Worm (Caenorhabditis elegans) whole organism, L2 larva: ENCODE measurements around the gene B0024.11.
A peak's percentile ranks its signal among the peaks of the same experiment; 100 is the strongest.

Source experiments
- C34F6.9 ChIP-seq: fragments of 150-350 bp; optimal IDR thresholded peaks from 2 replicates; lab custom pipeline; 2014; ENCODE audit warnings: missing biosample characterization, missing genetic modification characterization
- F13H6.1 ChIP-seq: sonication (generic microtip); optimal IDR thresholded peaks from 2 replicates; lab custom pipeline; 2016; ENCODE audit warnings: missing genetic modification characterization, missing compliant biosample characterization
- R02D3.7 ChIP-seq: fragments of 150-350 bp; optimal IDR thresholded peaks from 2 replicates; lab custom pipeline; 2014; ENCODE audit warnings: missing biosample characterization, missing genetic modification characterization
- ZK546.5 ChIP-seq: sonication (generic microtip); optimal IDR thresholded peaks from 2 replicates; lab custom pipeline; 2017; ENCODE audit warnings: missing biosample characterization, missing genetic modification characterization
- alr-1 ChIP-seq: fragments of 150-350 bp; optimal IDR thresholded peaks from 2 replicates; lab custom pipeline; 2014; ENCODE audit warnings: missing biosample characterization, missing genetic modification characterization
- aly-2 ChIP-seq: fragments of 150-350 bp; optimal IDR thresholded peaks from 2 replicates; lab custom pipeline; 2014; ENCODE audit warnings: missing biosample characterization, missing genetic modification characterization
- ama-1 ChIP-seq: fragments of 150-350 bp; optimal IDR thresholded peaks from 2 replicates; lab custom pipeline; 2018; ENCODE audit warnings: inconsistent platforms
- blmp-1 ChIP-seq: sonication (generic microtip); optimal IDR thresholded peaks from 2 replicates; lab custom pipeline; 2017; ENCODE audit warnings: missing genetic modification characterization, mild to moderate bottlenecking, missing compliant biosample characterization, antibody characterized with exemption, moderate library complexity; ENCODE audit not compliant: insufficient read depth
- ceh-82 ChIP-seq: fragments of 150-350 bp; optimal IDR thresholded peaks from 2 replicates; lab custom pipeline; 2014; ENCODE audit warnings: missing biosample characterization, missing genetic modification characterization
- crh-2 ChIP-seq: sonication (generic microtip); optimal IDR thresholded peaks from 2 replicates; lab custom pipeline; 2017; ENCODE audit warnings: missing biosample characterization, missing genetic modification characterization
- dmd-4 ChIP-seq: sonication (generic microtip); optimal IDR thresholded peaks from 2 replicates; lab custom pipeline; 2017; ENCODE audit warnings: missing biosample characterization, missing genetic modification characterization
- egl-27 ChIP-seq: sonication (generic microtip); optimal IDR thresholded peaks from 3 replicates; lab custom pipeline; 2017; ENCODE audit warnings: missing biosample characterization, missing genetic modification reagents, missing genetic modification characterization
- elt-1 ChIP-seq: fragments of 150-350 bp; optimal IDR thresholded peaks from 2 replicates; lab custom pipeline; 2014; ENCODE audit warnings: missing biosample characterization, missing genetic modification characterization
- elt-3 ChIP-seq: sonication (generic microtip); optimal IDR thresholded peaks from 2 replicates; lab custom pipeline; 2017; ENCODE audit warnings: missing biosample characterization, missing genetic modification characterization
- fos-1 ChIP-seq: fragments of 150-350 bp; optimal IDR thresholded peaks from 2 replicates; lab custom pipeline; 2014; ENCODE audit warnings: missing biosample characterization, missing genetic modification characterization
- gmeb-1 ChIP-seq: fragments of 150-350 bp; optimal IDR thresholded peaks from 2 replicates; lab custom pipeline; 2014; ENCODE audit warnings: missing biosample characterization, missing genetic modification characterization
- lin-11 ChIP-seq: fragments of 150-350 bp; sonication (generic microtip); optimal IDR thresholded peaks from 2 replicates; lab custom pipeline; 2014; ENCODE audit warnings: missing biosample characterization, missing genetic modification characterization, inconsistent platforms, mixed read lengths
- lin-13 ChIP-seq: fragments of 150-350 bp; optimal IDR thresholded peaks from 2 replicates; lab custom pipeline; 2014; ENCODE audit warnings: missing biosample characterization, missing genetic modification reagents, missing genetic modification characterization
- lin-39 ChIP-seq: fragments of 150-350 bp; optimal IDR thresholded peaks from 2 replicates; lab custom pipeline; 2014; ENCODE audit warnings: missing biosample characterization, missing genetic modification reagents, missing genetic modification characterization
- lsy-2 ChIP-seq, 2 experiments: fragments of 150-350 bp in 1 of 2; sonication (generic microtip) in 1 of 2; optimal IDR thresholded peaks; 2 replicates each; lab custom pipeline; 2014 to 2017; ENCODE audit warnings: missing biosample characterization in 2 of 2, missing genetic modification characterization in 2 of 2
- mab-5 ChIP-seq: fragments of 150-350 bp; optimal IDR thresholded peaks from 2 replicates; lab custom pipeline; 2014; ENCODE audit warnings: missing biosample characterization, missing genetic modification characterization
- mbf-1 ChIP-seq: sonication (generic microtip); optimal IDR thresholded peaks from 2 replicates; lab custom pipeline; 2017; ENCODE audit warnings: missing biosample characterization, missing genetic modification characterization
- mdl-1 ChIP-seq, 2 experiments: fragments of 150-350 bp in 1 of 2; sonication (generic microtip) in 1 of 2; optimal IDR thresholded peaks; 2 replicates each; lab custom pipeline; 2017; ENCODE audit warnings: missing biosample characterization in 2 of 2, missing genetic modification characterization in 2 of 2
- nhr-10 ChIP-seq: sonication (generic microtip); optimal IDR thresholded peaks from 2 replicates; lab custom pipeline; 2017; ENCODE audit warnings: missing biosample characterization, missing genetic modification characterization
- nhr-12 ChIP-seq: fragments of 150-350 bp; optimal IDR thresholded peaks from 2 replicates; lab custom pipeline; 2014; ENCODE audit warnings: missing biosample characterization, missing genetic modification characterization
- nhr-129 ChIP-seq: fragments of 150-350 bp; optimal IDR thresholded peaks from 2 replicates; lab custom pipeline; 2014; ENCODE audit warnings: missing biosample characterization, missing genetic modification characterization
- nhr-21 ChIP-seq: fragments of 150-350 bp; optimal IDR thresholded peaks from 2 replicates; lab custom pipeline; 2014; ENCODE audit warnings: missing biosample characterization, missing genetic modification characterization
- nhr-23 ChIP-seq: fragments of 150-350 bp; optimal IDR thresholded peaks from 2 replicates; lab custom pipeline; 2014; ENCODE audit warnings: missing biosample characterization, missing genetic modification reagents, missing genetic modification characterization
- nhr-25 ChIP-seq: fragments of 150-350 bp; sonication (generic microtip); optimal IDR thresholded peaks from 3 replicates; lab custom pipeline; 2014; ENCODE audit warnings: missing biosample characterization, missing genetic modification characterization
- nhr-6 ChIP-seq: fragments of 150-350 bp; optimal IDR thresholded peaks from 2 replicates; lab custom pipeline; 2014; ENCODE audit warnings: missing biosample characterization, missing genetic modification characterization
- nhr-77 ChIP-seq: fragments of 150-350 bp; optimal IDR thresholded peaks from 2 replicates; lab custom pipeline; 2014; ENCODE audit warnings: missing biosample characterization, missing genetic modification characterization
- peb-1 ChIP-seq: fragments of 150-350 bp; optimal IDR thresholded peaks from 2 replicates; lab custom pipeline; 2014; ENCODE audit warnings: missing biosample characterization, missing genetic modification characterization
- sem-4 ChIP-seq: fragments of 150-350 bp; optimal IDR thresholded peaks from 2 replicates; lab custom pipeline; 2014; ENCODE audit warnings: missing biosample characterization, missing genetic modification reagents, missing genetic modification characterization
- skn-1 ChIP-seq: sonication (generic microtip); optimal IDR thresholded peaks from 2 replicates; lab custom pipeline; 2017; ENCODE audit warnings: missing biosample characterization, missing genetic modification characterization
- sma-3 ChIP-seq: sonication (generic microtip); optimal IDR thresholded peaks from 2 replicates; lab custom pipeline; 2016; ENCODE audit warnings: missing genetic modification reagents, missing genetic modification characterization, missing compliant biosample characterization
- sma-9 ChIP-seq, 2 experiments: fragments of 150-350 bp in 1 of 2; sonication (generic microtip) in 1 of 2; optimal IDR thresholded peaks; 2 replicates each; lab custom pipeline; 2014 to 2016; ENCODE audit warnings: missing genetic modification characterization in 2 of 2, mild to moderate bottlenecking in 1 of 2, missing biosample characterization in 1 of 2, missing compliant biosample characterization in 1 of 2, missing genetic modification reagents in 1 of 2, moderate library complexity in 1 of 2
- snpc-4 ChIP-seq: fragments of 150-350 bp; optimal IDR thresholded peaks from 2 replicates; lab custom pipeline; 2014; ENCODE audit warnings: missing biosample characterization, missing genetic modification characterization
- unc-39 ChIP-seq: fragments of 150-350 bp; optimal IDR thresholded peaks from 2 replicates; lab custom pipeline; 2014; ENCODE audit warnings: missing biosample characterization, missing genetic modification characterization
- unc-55 ChIP-seq: fragments of 150-350 bp; sonication (generic microtip); optimal IDR thresholded peaks from 3 replicates; lab custom pipeline; 2014; ENCODE audit warnings: missing biosample characterization, missing genetic modification reagents, missing genetic modification characterization
- unc-62 ChIP-seq: fragments of 150-350 bp; optimal IDR thresholded peaks from 2 replicates; lab custom pipeline; 2014; ENCODE audit warnings: missing biosample characterization, missing genetic modification reagents, missing genetic modification characterization
- zag-1 ChIP-seq: fragments of 150-350 bp; optimal IDR thresholded peaks from 2 replicates; lab custom pipeline; 2014; ENCODE audit warnings: missing biosample characterization, missing genetic modification characterization
- ztf-1 ChIP-seq: fragments of 200-800 bp; sonication (Bioruptor generic); conservative IDR thresholded peaks from 2 replicates; pipeline ENCODE4 v1.3.6; 2022; ENCODE audit warnings: missing genetic modification characterization, missing compliant biosample characterization
- ztf-11 ChIP-seq: sonication (generic microtip); optimal IDR thresholded peaks from 2 replicates; lab custom pipeline; 2017; ENCODE audit warnings: missing biosample characterization, missing genetic modification characterization
- ztf-4 ChIP-seq: fragments of 150-350 bp; optimal IDR thresholded peaks from 2 replicates; lab custom pipeline; 2014; ENCODE audit warnings: missing biosample characterization, missing genetic modification characterization

B0024.11 gene

ce11 chrV:10319434-10319833, at the start of gene B0024.11:
Gene B0024.11 (minus strand): TSS chrV:10319534.
- TF ChIP-seq crh-2 (no peak), unc-39 (tag; lab: Kevin White, UChicago) (no peak), fos-1 (tag; lab: Kevin White, UChicago) (no peak), R02D3.7 (tag; lab: Kevin White, UChicago) (no peak), nhr-23 (tag; lab: Kevin White, UChicago) (no peak), skn-1 (no peak), sma-9 (GFP tag; optimal IDR thresholded peaks at IDR 0.05; lab: Kevin White, UChicago) (no peak), sma-9 (tag; optimal IDR thresholded peaks at IDR 0.05; lab: Kevin White, UChicago) (no peak), nhr-21 (tag; lab: Kevin White, UChicago) (no peak), unc-55 (no peak), ztf-1 (no peak), ama-1 (no peak), lin-39 (tag; lab: Kevin White, UChicago) (no peak), nhr-129 (tag; lab: Kevin White, UChicago) (no peak), ztf-4 (tag; lab: Kevin White, UChicago) (no peak)
- TF ChIP-seq, all 48 proteins: peak for 0

ce11 chrV:10368256-10368655, 48.9 kb upstream of the B0024.11 start, which contains the start of gene sri-20:
Gene sri-20 (plus strand): TSS chrV:10368556.
- no peak for TF ChIP-seq unc-39 (tag; lab: Kevin White, UChicago)
- no peak for TF ChIP-seq R02D3.7 (tag; lab: Kevin White, UChicago)
- no peak for TF ChIP-seq unc-55
- TF ChIP-seq nhr-129 (tag; lab: Kevin White, UChicago): no peak
- no peak for TF ChIP-seq unc-62 (GFP tag; lab: Kevin White, UChicago)
- no peak for TF ChIP-seq elt-1
- TF ChIP-seq lsy-2 (tag; optimal IDR thresholded peaks at IDR 0.05; lab: Kevin White, UChicago): no peak
- TF ChIP-seq nhr-25 (tag; lab: Kevin White, UChicago): no peak
- no peak for TF ChIP-seq aly-2 (tag; lab: Kevin White, UChicago)
- TF ChIP-seq peb-1 (tag; lab: Kevin White, UChicago): no peak
- no peak for TF ChIP-seq nhr-12 (tag; lab: Kevin White, UChicago)
- no peak for TF ChIP-seq lin-11
- no peak for TF ChIP-seq lin-39 (tag; lab: Kevin White, UChicago)
- no peak for TF ChIP-seq ceh-82 (tag; lab: Kevin White, UChicago)
- TF ChIP-seq, all 48 proteins: peak for 0

ce11 chrV:10363834-10364233, 44.5 kb upstream of the B0024.11 start:
- no peak for TF ChIP-seq R02D3.7 (tag; lab: Kevin White, UChicago)
- no peak for TF ChIP-seq nhr-10 (tag; lab: Kevin White, UChicago)
- TF ChIP-seq ceh-82 (tag; lab: Kevin White, UChicago): no peak

- peak; percentile 46 for TF ChIP-seq nhr-25 (tag; lab: Kevin White, UChicago)
- TF ChIP-seq blmp-1 (tag; lab: Kevin White, UChicago): peak; percentile 7
- TF ChIP-seq ZK546.5 (tag; lab: Kevin White, UChicago): no peak
- no peak for TF ChIP-seq R02D3.7 (tag; lab: Kevin White, UChicago)
- TF ChIP-seq unc-39 (tag; lab: Kevin White, UChicago): no peak
- peak; percentile 72 for TF ChIP-seq lin-13 (GFP tag; lab: Kevin White, UChicago)
- no peak for TF ChIP-seq elt-3 (tag; lab: Kevin White, UChicago)
- no peak for TF ChIP-seq ztf-4 (tag; lab: Kevin White, UChicago)
- TF ChIP-seq snpc-4 (tag; lab: Kevin White, UChicago): peak; percentile 45
- no peak for TF ChIP-seq ztf-11 (tag; lab: Kevin White, UChicago)
- no peak for TF ChIP-seq aly-2 (tag; lab: Kevin White, UChicago)
- TF ChIP-seq sem-4 (tag; lab: Kevin White, UChicago): peak; percentile 48
- no peak for TF ChIP-seq zag-1 (tag; lab: Kevin White, UChicago)
- peak in 1 of 2 experiments; percentile 45 for TF ChIP-seq mdl-1 (tag; optimal IDR thresholded peaks at IDR 0.05; lab: Kevin White, UChicago)
- peak; percentile 59 for TF ChIP-seq fos-1 (tag; lab: Kevin White, UChicago)
- peak; percentile 58 for TF ChIP-seq sma-9 (GFP tag; optimal IDR thresholded peaks at IDR 0.05; lab: Kevin White, UChicago)
- TF ChIP-seq sma-9 (tag; optimal IDR thresholded peaks at IDR 0.05; lab: Kevin White, UChicago): no peak
- peak; percentile 57 for TF ChIP-seq sma-3 (GFP tag; lab: Kevin White, UChicago)
- TF ChIP-seq ceh-82 (tag; lab: Kevin White, UChicago): no peak
- TF ChIP-seq crh-2: peak; percentile 75
- peak; percentile 24 for TF ChIP-seq F13H6.1 (tag; lab: Kevin White, UChicago)
- TF ChIP-seq alr-1 (tag; lab: Kevin White, UChicago): no peak
- TF ChIP-seq skn-1: no peak
- no peak for TF ChIP-seq ztf-1
- no peak for TF ChIP-seq dmd-4
- TF ChIP-seq nhr-21 (tag; lab: Kevin White, UChicago): peak; percentile 6
- TF ChIP-seq lsy-2 (tag; optimal IDR thresholded peaks at IDR 0.05; lab: Kevin White, UChicago): peak in 1 of 2 experiments; percentile 74
- no peak for TF ChIP-seq nhr-77 (tag; lab: Kevin White, UChicago)
- TF ChIP-seq peb-1 (tag; lab: Kevin White, UChicago): no peak
- TF ChIP-seq C34F6.9: peak; percentile 66
- TF ChIP-seq unc-62 (GFP tag; lab: Kevin White, UChicago): no peak
- no peak for TF ChIP-seq mbf-1
- TF ChIP-seq mab-5 (tag; lab: Kevin White, UChicago): no peak
- TF ChIP-seq egl-27 (tag; lab: Kevin White, UChicago): no peak
- TF ChIP-seq nhr-6: no peak
- peak; percentile 78 for TF ChIP-seq gmeb-1
- TF ChIP-seq nhr-129 (tag; lab: Kevin White, UChicago): peak; percentile 71
These were observed 42.6 kb upstream of the B0024.11 start, which contains the start of gene cash-1 for ce11 chrV:10361830-10362397. Gene cash-1 (plus strand): TSS chrV:10362261.
